Fruit fly (Drosophila melanogaster): ENCODE measurements around the gene Rab3-GEF.
A peak's percentile ranks its signal among the peaks of the same experiment; 100 is the strongest.

DNA sequence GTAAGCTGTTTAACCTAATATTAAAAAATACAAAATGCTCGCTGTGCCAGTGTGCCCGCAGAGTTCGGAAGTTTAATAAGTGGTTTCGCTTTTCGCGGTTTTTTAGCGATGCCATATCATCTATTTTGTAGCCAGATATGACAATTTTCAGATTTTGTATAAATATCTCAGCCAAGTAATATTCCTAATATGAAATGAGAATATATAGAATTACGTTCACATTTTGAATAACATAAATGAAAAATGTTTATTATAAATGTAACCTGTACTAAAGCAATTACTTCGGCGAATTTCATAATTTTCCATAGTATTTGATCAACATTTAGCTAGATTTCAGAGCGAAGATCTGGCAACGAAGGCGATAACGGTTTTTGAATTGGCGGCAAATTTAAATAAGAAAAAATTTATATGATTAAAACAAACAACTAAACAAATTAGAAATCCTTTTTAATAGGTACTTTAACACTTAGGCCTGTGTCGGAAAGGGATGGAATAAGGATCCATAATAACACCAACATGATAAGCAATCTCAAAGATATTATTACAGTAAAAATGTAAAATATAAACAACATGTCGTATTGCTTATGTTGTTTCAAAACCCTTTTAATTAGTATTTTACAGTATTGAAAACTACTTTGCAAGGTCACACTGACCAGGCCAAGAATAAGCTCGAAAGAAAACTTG is 23.0 kb upstream of the Rab3-GEF start, which contains the start of the genes opm and dob:
- TF ChIP-seq Hr96 (GFP tag; optimal IDR thresholded peaks at IDR 0.05): no peak
- no peak for TF ChIP-seq cnc (optimal IDR thresholded peaks at IDR 0.05)
- no peak for TF ChIP-seq tj (GFP tag; optimal IDR thresholded peaks at IDR 0.05)
- no peak for TF ChIP-seq toe (GFP tag; optimal IDR thresholded peaks at IDR 0.05)
- TF ChIP-seq Mnt (GFP tag; optimal IDR thresholded peaks at IDR 0.05): peak; percentile 14
- no peak for TF ChIP-seq Clk (GFP tag; optimal IDR thresholded peaks at IDR 0.05)
- no peak for TF ChIP-seq CG33017 (tag; optimal IDR thresholded peaks at IDR 0.05)
- no peak for TF ChIP-seq cic (GFP tag; optimal IDR thresholded peaks at IDR 0.05)
- TF ChIP-seq CG5204 (GFP tag; optimal IDR thresholded peaks at IDR 0.05): peak; percentile 1
- TF ChIP-seq Crg-1 (GFP tag; optimal IDR thresholded peaks at IDR 0.05): no peak
- TF ChIP-seq CG7101 (tag; optimal IDR thresholded peaks at IDR 0.05): no peak
- TF ChIP-seq CG12768 (GFP tag; optimal IDR thresholded peaks at IDR 0.05): no peak
- TF ChIP-seq CG14711 (tag; optimal IDR thresholded peaks at IDR 0.05): no peak
